Fruit fly (Drosophila melanogaster) whole organism, embryonic: ENCODE results near the gene Neto.

Experiments used
- Ada2b ChIP-seq: fragments of 200-800 bp; sonication (Bioruptor generic); IDR thresholded peaks from 2 replicates; pipeline ENCODE4 v1.3.6; 2022; ENCODE audit warnings: missing biosample characterization, missing genetic modification characterization
- Antp ChIP-seq: fragments of 200-800 bp; sonication (Bioruptor generic); optimal IDR thresholded peaks from 3 replicates; lab custom pipeline; 2016; ENCODE audit warnings: missing biosample characterization, missing genetic modification characterization
- Atf6 ChIP-seq: fragments of 200-800 bp; sonication (Bioruptor generic); IDR thresholded peaks from 2 replicates; pipeline ENCODE4 v1.3.6; 2022; ENCODE audit warnings: missing biosample characterization, missing genetic modification characterization
- BtbVII ChIP-seq: fragments of 200-800 bp; sonication (Bioruptor generic); optimal IDR thresholded peaks from 3 replicates; lab custom pipeline; 2017; ENCODE audit warnings: missing biosample characterization, mild to moderate bottlenecking, missing genetic modification characterization
- CG11093 ChIP-seq: fragments of 200-800 bp; sonication (Bioruptor generic); IDR thresholded peaks from 3 replicates; pipeline ENCODE4 v1.3.6; 2022; ENCODE audit warnings: missing biosample characterization, missing genetic modification characterization
- CG12391 ChIP-seq: fragments of 200-800 bp; sonication (Bioruptor generic); optimal IDR thresholded peaks from 3 replicates; lab custom pipeline; 2018; ENCODE audit warnings: missing biosample characterization, mild to moderate bottlenecking, missing genetic modification characterization, moderate library complexity
- CG14014 ChIP-seq: fragments of 200-800 bp; sonication (Bioruptor generic); IDR thresholded peaks from 2 replicates; pipeline ENCODE4 v1.3.6; 2022; ENCODE audit warnings: missing biosample characterization, missing genetic modification characterization
- CG15011 ChIP-seq: fragments of 200-800 bp; sonication (Bioruptor generic); optimal IDR thresholded peaks from 3 replicates; lab custom pipeline; 2018; ENCODE audit warnings: missing biosample characterization, mild to moderate bottlenecking, missing genetic modification characterization
- CG15601 ChIP-seq: fragments of 200-800 bp; sonication (Bioruptor generic); optimal IDR thresholded peaks from 3 replicates; lab custom pipeline; 2019; ENCODE audit warnings: missing biosample characterization, mild to moderate bottlenecking, missing genetic modification characterization, moderate library complexity
- CG16815 ChIP-seq: fragments of 200-800 bp; sonication (Bioruptor generic); optimal IDR thresholded peaks from 3 replicates; lab custom pipeline; 2017; ENCODE audit warnings: missing biosample characterization, mild to moderate bottlenecking, missing genetic modification characterization
- CG17359 ChIP-seq: fragments of 200-800 bp; sonication (Bioruptor generic); optimal IDR thresholded peaks from 3 replicates; lab custom pipeline; 2018; ENCODE audit warnings: missing biosample characterization, mild to moderate bottlenecking, missing genetic modification characterization, moderate library complexity
- CG2678 ChIP-seq: fragments of 200-800 bp; sonication (Bioruptor generic); optimal IDR thresholded peaks from 3 replicates; lab custom pipeline; 2019; ENCODE audit warnings: missing biosample characterization, mild to moderate bottlenecking, missing genetic modification characterization, moderate library complexity
- CG2712 ChIP-seq: fragments of 200-800 bp; optimal IDR thresholded peaks from 3 replicates; lab custom pipeline; 2019; ENCODE audit warnings: missing biosample characterization, mild to moderate bottlenecking, missing genetic modification characterization, moderate library complexity
- CG2875 ChIP-seq: fragments of 200-800 bp; sonication (Bioruptor generic); optimal IDR thresholded peaks from 2 replicates; lab custom pipeline; 2017; ENCODE audit warnings: missing biosample characterization, mild to moderate bottlenecking, missing genetic modification characterization, missing genetic modification reagents
- CG30431 ChIP-seq: fragments of 200-800 bp; sonication (Bioruptor generic); optimal IDR thresholded peaks from 2 replicates; lab custom pipeline; 2017; ENCODE audit warnings: missing biosample characterization, missing genetic modification characterization
- CG4820 ChIP-seq: fragments of 200-800 bp; sonication (Bioruptor generic); optimal IDR thresholded peaks from 3 replicates; lab custom pipeline; 2016; ENCODE audit warnings: missing biosample characterization, missing genetic modification characterization
- CG7372 ChIP-seq: fragments of 200-800 bp; sonication (Bioruptor generic); IDR thresholded peaks from 2 replicates; pipeline ENCODE4 v1.3.6; 2022; ENCODE audit warnings: missing biosample characterization, missing genetic modification characterization
- CG7987 ChIP-seq: fragments of 200-800 bp; sonication (Bioruptor generic); optimal IDR thresholded peaks from 2 replicates; lab custom pipeline; 2018; ENCODE audit warnings: missing biosample characterization, mild to moderate bottlenecking, missing genetic modification characterization, moderate library complexity
- CG8359 ChIP-seq: fragments of 200-800 bp; sonication (Bioruptor generic); optimal IDR thresholded peaks from 2 replicates; lab custom pipeline; 2017; ENCODE audit warnings: missing biosample characterization, mild to moderate bottlenecking, missing genetic modification characterization, borderline replicate concordance
- CG9932 ChIP-seq: fragments of 200-800 bp; sonication (Bioruptor generic); IDR thresholded peaks from 2 replicates; pipeline ENCODE4 v1.3.6; 2022; ENCODE audit warnings: missing biosample characterization, missing genetic modification characterization
- Camta ChIP-seq: fragments of 200-800 bp; sonication (Bioruptor generic); optimal IDR thresholded peaks from 2 replicates; lab custom pipeline; 2016; ENCODE audit warnings: missing biosample characterization, missing genetic modification characterization
- Chrac-16 ChIP-seq: fragments of 200-800 bp; sonication (Bioruptor generic); optimal IDR thresholded peaks from 3 replicates; lab custom pipeline; 2016; ENCODE audit warnings: missing biosample characterization, missing genetic modification characterization
- CoRest ChIP-seq: fragments of 200-800 bp; sonication (Bioruptor generic); optimal IDR thresholded peaks from 3 replicates; lab custom pipeline; 2018; ENCODE audit warnings: missing biosample characterization, mild to moderate bottlenecking, missing genetic modification characterization, moderate library complexity
- Dip2 ChIP-seq: fragments of 200-800 bp; sonication (Bioruptor generic); IDR thresholded peaks from 2 replicates; pipeline ENCODE4 v1.3.6; 2022; ENCODE audit warnings: missing biosample characterization, missing genetic modification characterization
- Dll ChIP-seq: fragments of 200-800 bp; sonication (Bioruptor generic); IDR thresholded peaks from 4 replicates; pipeline ENCODE4 v1.3.6; 2022; ENCODE audit warnings: missing biosample characterization, missing genetic modification characterization; ENCODE audit not compliant: partially characterized antibody
- E2f2 ChIP-seq: fragments of 200-800 bp; sonication (Bioruptor generic); IDR thresholded peaks from 2 replicates; pipeline ENCODE4 v1.3.6; 2022; ENCODE audit warnings: missing biosample characterization, missing genetic modification characterization
- Elba2 ChIP-seq: fragments of 200-800 bp; sonication (Bioruptor generic); optimal IDR thresholded peaks from 3 replicates; lab custom pipeline; 2016; ENCODE audit warnings: missing biosample characterization, missing genetic modification characterization
- Neu2 ChIP-seq: fragments of 200-800 bp; sonication (Bioruptor generic); optimal IDR thresholded peaks from 3 replicates; lab custom pipeline; 2016; ENCODE audit warnings: missing biosample characterization, missing genetic modification characterization, borderline replicate concordance
- Nf-YC ChIP-seq: fragments of 200-800 bp; optimal IDR thresholded peaks from 3 replicates; lab custom pipeline; 2019; ENCODE audit warnings: missing biosample characterization, mild to moderate bottlenecking, missing genetic modification characterization, moderate library complexity
- Scr ChIP-seq: fragments of 200-800 bp; sonication (Bioruptor generic); IDR thresholded peaks from 2 replicates; pipeline ENCODE4 v1.3.6; 2022; ENCODE audit warnings: missing biosample characterization, missing genetic modification characterization; ENCODE audit not compliant: partially characterized antibody
- YL-1 ChIP-seq: fragments of 200-800 bp; sonication (Bioruptor generic); optimal IDR thresholded peaks from 3 replicates; lab custom pipeline; 2017; ENCODE audit warnings: missing biosample characterization, mild to moderate bottlenecking, missing genetic modification characterization
- bbx ChIP-seq: fragments of 200-800 bp; sonication (Bioruptor generic); IDR thresholded peaks from 2 replicates; pipeline ENCODE4 v1.3.6; 2022; ENCODE audit warnings: missing biosample characterization, missing genetic modification characterization; ENCODE audit not compliant: partially characterized antibody
- bigmax ChIP-seq: fragments of 200-800 bp; sonication (Bioruptor generic); optimal IDR thresholded peaks from 2 replicates; lab custom pipeline; 2018; ENCODE audit warnings: missing biosample characterization, mild to moderate bottlenecking, missing genetic modification characterization
- cas ChIP-seq: fragments of 200-800 bp; sonication (Bioruptor generic); IDR thresholded peaks from 2 replicates; pipeline ENCODE4 v1.3.6; 2022; ENCODE audit warnings: missing biosample characterization, missing genetic modification characterization
- crc ChIP-seq: fragments of 200-800 bp; sonication (Bioruptor generic); optimal IDR thresholded peaks from 2 replicates; lab custom pipeline; 2016; ENCODE audit warnings: missing biosample characterization, missing genetic modification characterization
- danr ChIP-seq: fragments of 200-800 bp; sonication (Bioruptor generic); IDR thresholded peaks from 2 replicates; pipeline ENCODE4 v1.3.6; 2022; ENCODE audit warnings: missing biosample characterization, missing genetic modification characterization
- dm ChIP-seq: fragments of 200-800 bp; sonication (Bioruptor generic); optimal IDR thresholded peaks from 3 replicates; lab custom pipeline; 2016; ENCODE audit warnings: missing biosample characterization, missing genetic modification characterization
- esg ChIP-seq: fragments of 200-800 bp; sonication (Bioruptor generic); conservative IDR thresholded peaks from 2 replicates; pipeline ENCODE4 v1.3.6; 2022; ENCODE audit warnings: missing biosample characterization, missing genetic modification characterization
- fd64A ChIP-seq: fragments of 200-800 bp; sonication (Bioruptor generic); optimal IDR thresholded peaks from 3 replicates; lab custom pipeline; 2018; ENCODE audit warnings: missing biosample characterization, mild to moderate bottlenecking, missing genetic modification characterization
- gce ChIP-seq: fragments of 200-800 bp; sonication (Bioruptor generic); IDR thresholded peaks from 3 replicates; pipeline ENCODE4 v1.3.6; 2022; ENCODE audit warnings: missing biosample characterization, missing genetic modification characterization
- gcm ChIP-seq: fragments of 200-800 bp; sonication (Bioruptor generic); optimal IDR thresholded peaks from 2 replicates; lab custom pipeline; 2019; ENCODE audit warnings: missing biosample characterization, mild to moderate bottlenecking, missing genetic modification characterization, moderate library complexity
- grau ChIP-seq: fragments of 200-800 bp; optimal IDR thresholded peaks from 3 replicates; lab custom pipeline; 2019; ENCODE audit warnings: missing biosample characterization, mild to moderate bottlenecking, missing genetic modification characterization, moderate library complexity
- grn ChIP-seq: fragments of 200-800 bp; sonication (Bioruptor generic); optimal IDR thresholded peaks from 3 replicates; lab custom pipeline; 2017; ENCODE audit warnings: missing biosample characterization, missing genetic modification characterization
- ind ChIP-seq: fragments of 200-800 bp; sonication (Bioruptor generic); optimal IDR thresholded peaks from 3 replicates; lab custom pipeline; 2016; ENCODE audit warnings: missing biosample characterization, missing genetic modification characterization
- jing ChIP-seq: fragments of 200-800 bp; sonication (Bioruptor generic); optimal IDR thresholded peaks from 2 replicates; lab custom pipeline; 2018; ENCODE audit warnings: missing biosample characterization, mild to moderate bottlenecking, missing genetic modification characterization
- kah ChIP-seq: fragments of 200-800 bp; sonication (Bioruptor generic); optimal IDR thresholded peaks from 2 replicates; lab custom pipeline; 2018; ENCODE audit warnings: missing biosample characterization, mild to moderate bottlenecking, missing genetic modification characterization
- mirr ChIP-seq: fragments of 200-800 bp; sonication (Bioruptor generic); optimal IDR thresholded peaks from 3 replicates; lab custom pipeline; 2018; ENCODE audit warnings: missing biosample characterization, mild to moderate bottlenecking, missing genetic modification characterization
- nau ChIP-seq: fragments of 200-800 bp; sonication (Bioruptor generic); optimal IDR thresholded peaks from 3 replicates; lab custom pipeline; 2017; ENCODE audit warnings: missing biosample characterization, mild to moderate bottlenecking, missing genetic modification characterization, missing genetic modification reagents
- oc ChIP-seq: fragments of 200-800 bp; sonication (Bioruptor generic); optimal IDR thresholded peaks from 2 replicates; lab custom pipeline; 2018; ENCODE audit warnings: missing biosample characterization, mild to moderate bottlenecking, missing genetic modification characterization, moderate library complexity
- sisA ChIP-seq: fragments of 200-800 bp; sonication (Bioruptor generic); IDR thresholded peaks from 2 replicates; pipeline ENCODE4 v1.3.6; 2022; ENCODE audit warnings: missing biosample characterization, missing genetic modification characterization
- ttk ChIP-seq: fragments of 200-800 bp; sonication (Bioruptor generic); IDR thresholded peaks from 2 replicates; pipeline ENCODE4 v2.1.2; 2022; ENCODE audit warnings: missing biosample characterization, missing genetic modification characterization
- zen ChIP-seq: fragments of 200-800 bp; sonication (Bioruptor generic); optimal IDR thresholded peaks from 3 replicates; lab custom pipeline; 2018; ENCODE audit warnings: missing biosample characterization, mild to moderate bottlenecking, missing genetic modification characterization, moderate library complexity

Neto gene

DNA sequence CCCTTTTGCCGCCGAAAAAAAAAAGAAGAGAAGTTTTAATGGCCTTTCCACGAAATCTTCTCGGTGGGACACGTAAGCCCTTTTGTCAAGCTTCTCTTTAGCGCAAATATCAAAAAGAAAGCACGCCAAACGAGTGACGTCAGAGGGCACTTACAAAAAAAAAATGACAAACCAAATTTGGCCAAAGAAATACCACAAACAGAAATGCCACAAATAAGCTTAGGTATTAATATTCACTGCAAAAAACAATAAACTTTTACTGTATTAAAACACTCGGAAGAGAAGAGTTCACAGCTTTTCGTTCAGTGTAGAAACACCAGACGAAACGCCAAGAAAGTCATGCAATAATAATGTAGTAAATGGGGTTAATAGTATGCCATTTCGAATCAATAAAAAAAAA is 122.4 kb downstream of the Neto start (continued):
- TF ChIP-seq sisA (peak; percentile 46), kah (GFP tag; lab: Kevin White, UChicago) (no peak), jing (no peak), ttk (no peak), gce (GFP tag; lab: Robert Waterston, UW) (no peak), esg (0 out of 2 replicates have a peak, but pooled peaks have one; percentile 22), Chrac-16 (GFP tag; lab: Kevin White, UChicago) (no peak), zen (tag; lab: Kevin White, UChicago) (no peak), CG16815 (GFP tag; lab: Kevin White, UChicago) (no peak), CG12391 (peak; percentile 4), E2f2 (GFP tag; lab: Robert Waterston, UW) (no peak), grau (tag; lab: Kevin White, UChicago) (no peak), Dll (GFP tag; lab: Robert Waterston, UW) (no peak), CG17359 (tag; lab: Kevin White, UChicago) (peak; percentile 24), fd64A (GFP tag; lab: Kevin White, UChicago) (no peak), CG8359 (GFP tag; lab: Kevin White, UChicago) (no peak), Camta (GFP tag; lab: Kevin White, UChicago) (no peak), dm (GFP tag; lab: Kevin White, UChicago) (no peak), CG7372 (GFP tag; lab: Robert Waterston, UW) (no peak), mirr (GFP tag; lab: Kevin White, UChicago) (no peak), BtbVII (GFP tag; lab: Kevin White, UChicago) (no peak), Nf-YC (tag; lab: Kevin White, UChicago) (no peak), Atf6 (peak; percentile 35; the same call in 1 of the 2 replicates), YL-1 (GFP tag; lab: Kevin White, UChicago) (no peak), Dip2 (GFP tag; lab: Robert Waterston, UW) (no peak), Scr (GFP tag; lab: Robert Waterston, UW) (no peak), gcm (GFP tag; lab: Kevin White, UChicago) (no peak), CG15011 (GFP tag; lab: Kevin White, UChicago) (no peak), danr (GFP tag; lab: Robert Waterston, UW) (no peak), ind (peak; percentile 35), bbx (GFP tag; lab: Robert Waterston, UW) (no peak), CG15601 (tag; lab: Kevin White, UChicago) (no peak), CoRest (tag; lab: Kevin White, UChicago) (peak; percentile 9), cas (no peak), CG7987 (GFP tag; lab: Kevin White, UChicago) (no peak), CG4820 (no peak), Ada2b (GFP tag; lab: Robert Waterston, UW) (peak; percentile 52), CG14014 (GFP tag; lab: Robert Waterston, UW) (peak; percentile 22; the same call in 1 of the 2 replicates), nau (GFP tag; lab: Kevin White, UChicago) (no peak), oc (tag; lab: Kevin White, UChicago) (no peak), CG11093 (no peak), CG2712 (tag; lab: Kevin White, UChicago) (no peak), crc (no peak), Elba2 (no peak), CG2875 (GFP tag; lab: Kevin White, UChicago) (no peak), bigmax (GFP tag; lab: Kevin White, UChicago) (no peak), grn (no peak), CG2678 (peak; percentile 43), Antp (GFP tag; lab: Kevin White, UChicago) (no peak), Neu2 (GFP tag; lab: Kevin White, UChicago) (no peak), CG30431 (GFP tag; lab: Kevin White, UChicago) (no peak), CG9932 (GFP tag; lab: Robert Waterston, UW) (no peak)
